Fruit fly (Drosophila melanogaster): ENCODE results near the gene CG18417.

Gene CG18417

dm6 chr3L:7376830-7377229, 23.0 kb upstream of the CG18417 start:
- no peak for TF ChIP-seq kay (GFP tag; ENCODE audit: borderline replicate concordance)
- TF ChIP-seq Hr96 (GFP tag; optimal IDR thresholded peaks at IDR 0.05): no peak
- no peak for TF ChIP-seq tj (GFP tag; optimal IDR thresholded peaks at IDR 0.05)
- no peak for TF ChIP-seq Mnt (GFP tag; optimal IDR thresholded peaks at IDR 0.05)
- no peak for TF ChIP-seq cic (GFP tag; optimal IDR thresholded peaks at IDR 0.05)
- TF ChIP-seq CG5204 (GFP tag; optimal IDR thresholded peaks at IDR 0.05): no peak
- no peak for TF ChIP-seq bab1 (GFP tag; optimal IDR thresholded peaks at IDR 0.05)
- no peak for TF ChIP-seq cnc (optimal IDR thresholded peaks at IDR 0.05)
- no peak for TF ChIP-seq pad (GFP tag; optimal IDR thresholded peaks at IDR 0.05)
- TF ChIP-seq Crg-1 (GFP tag; optimal IDR thresholded peaks at IDR 0.05): no peak
- no peak for TF ChIP-seq CG7045 (GFP tag; optimal IDR thresholded peaks at IDR 0.05)
- TF ChIP-seq Clk (GFP tag; optimal IDR thresholded peaks at IDR 0.05): no peak
- no peak for TF ChIP-seq CG14711 (tag; optimal IDR thresholded peaks at IDR 0.05)
- TF ChIP-seq CG33017 (tag; optimal IDR thresholded peaks at IDR 0.05): no peak
- TF ChIP-seq CG7101 (tag; optimal IDR thresholded peaks at IDR 0.05): no peak

dm6 chr3L:7380395-7380794, 19.5 kb upstream of the CG18417 start:
- TF ChIP-seq cic (GFP tag; optimal IDR thresholded peaks at IDR 0.05): peak; percentile 13
- no peak for TF ChIP-seq Clk (GFP tag; optimal IDR thresholded peaks at IDR 0.05)
- TF ChIP-seq kay (GFP tag; ENCODE audit: borderline replicate concordance): no peak

- TF ChIP-seq bab1 (GFP tag; optimal IDR thresholded peaks at IDR 0.05) (peak; percentile 55), CG14711 (tag; optimal IDR thresholded peaks at IDR 0.05) (peak; percentile 9), CG7045 (GFP tag; optimal IDR thresholded peaks at IDR 0.05) (peak; percentile 23), CG1620 (GFP tag; optimal IDR thresholded peaks at IDR 0.05) (peak; percentile 64), CG12768 (GFP tag; optimal IDR thresholded peaks at IDR 0.05) (peak; percentile 19), Mnt (GFP tag; optimal IDR thresholded peaks at IDR 0.05) (peak; percentile 67), Crg-1 (GFP tag; optimal IDR thresholded peaks at IDR 0.05) (peak; percentile 43), kay (GFP tag; ENCODE audit: borderline replicate concordance) (peak; percentile 91), CG5204 (GFP tag; optimal IDR thresholded peaks at IDR 0.05) (peak; percentile 51), Clk (GFP tag; optimal IDR thresholded peaks at IDR 0.05) (no peak), ovo (GFP tag; optimal IDR thresholded peaks at IDR 0.05) (peak; percentile 53), toe (GFP tag; optimal IDR thresholded peaks at IDR 0.05) (no peak), CG7101 (tag; optimal IDR thresholded peaks at IDR 0.05) (peak; percentile 46), CG33017 (tag; optimal IDR thresholded peaks at IDR 0.05) (peak; percentile 0), cic (GFP tag; optimal IDR thresholded peaks at IDR 0.05) (no peak), CG11617 (GFP tag; optimal IDR thresholded peaks at IDR 0.05) (peak; percentile 61), Hr96 (GFP tag; optimal IDR thresholded peaks at IDR 0.05) (peak; percentile 66), pad (GFP tag; optimal IDR thresholded peaks at IDR 0.05) (peak; percentile 45), cnc (optimal IDR thresholded peaks at IDR 0.05) (no peak), tj (GFP tag; optimal IDR thresholded peaks at IDR 0.05) (peak; percentile 97)
Observed at dm6 chr3L:7381359-7381976, 18.4 kb upstream of the CG18417 start, which contains the start of the genes SMSr and smid. Gene SMSr (minus strand): TSS chr3L:7381474. Gene smid (plus strand): TSS chr3L:7381614.

- TF ChIP-seq CG5204 (GFP tag; optimal IDR thresholded peaks at IDR 0.05) (no peak), CG14711 (tag; optimal IDR thresholded peaks at IDR 0.05) (no peak), Crg-1 (GFP tag; optimal IDR thresholded peaks at IDR 0.05) (no peak), CG7045 (GFP tag; optimal IDR thresholded peaks at IDR 0.05) (no peak), kay (GFP tag; ENCODE audit: borderline replicate concordance) (no peak), ovo (GFP tag; optimal IDR thresholded peaks at IDR 0.05) (no peak), cic (GFP tag; optimal IDR thresholded peaks at IDR 0.05) (no peak), CG7101 (tag; optimal IDR thresholded peaks at IDR 0.05) (no peak), CG11617 (GFP tag; optimal IDR thresholded peaks at IDR 0.05) (no peak), CG33017 (tag; optimal IDR thresholded peaks at IDR 0.05) (no peak), Mnt (GFP tag; optimal IDR thresholded peaks at IDR 0.05) (no peak), tj (GFP tag; optimal IDR thresholded peaks at IDR 0.05) (no peak), CG1620 (GFP tag; optimal IDR thresholded peaks at IDR 0.05) (no peak), Clk (GFP tag; optimal IDR thresholded peaks at IDR 0.05) (no peak)
Observed at dm6 chr3L:7387814-7388213, 12.1 kb upstream of the CG18417 start, which contains the start of gene CG8564. Gene CG8564 (minus strand): TSS chr3L:7387914.

dm6 chr3L:7390004-7390403, 9.9 kb upstream of the CG18417 start:
- TF ChIP-seq pad (GFP tag; optimal IDR thresholded peaks at IDR 0.05) (no peak), CG7045 (GFP tag; optimal IDR thresholded peaks at IDR 0.05) (no peak), tj (GFP tag; optimal IDR thresholded peaks at IDR 0.05) (no peak)

dm6 chr3L:7390442-7390841, 9.4 kb upstream of the CG18417 start, which contains the start of gene CG8563:
Gene CG8563 (plus strand): TSS chr3L:7390742.
- TF ChIP-seq CG5204 (GFP tag; optimal IDR thresholded peaks at IDR 0.05) (no peak), CG7045 (GFP tag; optimal IDR thresholded peaks at IDR 0.05) (no peak), Crg-1 (GFP tag; optimal IDR thresholded peaks at IDR 0.05) (no peak), tj (GFP tag; optimal IDR thresholded peaks at IDR 0.05) (no peak), Clk (GFP tag; optimal IDR thresholded peaks at IDR 0.05) (no peak), bab1 (GFP tag; optimal IDR thresholded peaks at IDR 0.05) (no peak), cnc (optimal IDR thresholded peaks at IDR 0.05) (no peak), Mnt (GFP tag; optimal IDR thresholded peaks at IDR 0.05) (no peak), CG7101 (tag; optimal IDR thresholded peaks at IDR 0.05) (no peak), cic (GFP tag; optimal IDR thresholded peaks at IDR 0.05) (no peak), toe (GFP tag; optimal IDR thresholded peaks at IDR 0.05) (no peak), CG33017 (tag; optimal IDR thresholded peaks at IDR 0.05) (no peak), ovo (GFP tag; optimal IDR thresholded peaks at IDR 0.05) (no peak), CG11617 (GFP tag; optimal IDR thresholded peaks at IDR 0.05) (no peak), pad (GFP tag; optimal IDR thresholded peaks at IDR 0.05) (no peak), kay (GFP tag; ENCODE audit: borderline replicate concordance) (no peak), Hr96 (GFP tag; optimal IDR thresholded peaks at IDR 0.05) (no peak)
